Fruit fly (Drosophila melanogaster) whole organism, pupa: ENCODE data around the gene egh.

Experiments used
- CG13204 ChIP-seq: fragments of 200-800 bp; sonication (Bioruptor generic); optimal IDR thresholded peaks from 2 replicates; lab custom pipeline; 2018; ENCODE audit warnings: missing biosample characterization, mild to moderate bottlenecking, missing genetic modification characterization, moderate library complexity
- CG32121 ChIP-seq: fragments of 200-800 bp; sonication (Bioruptor generic); IDR thresholded peaks from 2 replicates; pipeline ENCODE4 v1.3.6; 2022; ENCODE audit warnings: missing biosample characterization, missing genetic modification characterization
- CG34367 ChIP-seq: fragments of 200-800 bp; sonication (Bioruptor generic); optimal IDR thresholded peaks from 2 replicates; lab custom pipeline; 2018; ENCODE audit warnings: missing biosample characterization, mild to moderate bottlenecking, missing genetic modification characterization
- CG4496 ChIP-seq: fragments of 200-800 bp; sonication (Bioruptor generic); IDR thresholded peaks from 3 replicates; pipeline ENCODE4 v1.3.6; 2022; ENCODE audit warnings: missing biosample characterization, missing genetic modification characterization
- CG8159 ChIP-seq: fragments of 200-800 bp; sonication (Bioruptor generic); optimal IDR thresholded peaks from 3 replicates; lab custom pipeline; 2018; ENCODE audit warnings: missing biosample characterization, mild to moderate bottlenecking, missing genetic modification characterization, moderate library complexity
- CG9948 ChIP-seq: fragments of 200-800 bp; sonication (Bioruptor generic); optimal IDR thresholded peaks from 2 replicates; lab custom pipeline; 2018; ENCODE audit warnings: missing biosample characterization, mild to moderate bottlenecking, missing genetic modification characterization, moderate library complexity
- EcR ChIP-seq: fragments of 200-800 bp; sonication (Bioruptor generic); optimal IDR thresholded peaks from 3 replicates; lab custom pipeline; 2019; ENCODE audit warnings: missing biosample characterization, missing genetic modification characterization, mild to moderate bottlenecking, moderate library complexity, missing genetic modification reagents
- Ets98B ChIP-seq: fragments of 200-800 bp; sonication (Bioruptor generic); IDR thresholded peaks from 2 replicates; pipeline ENCODE4 v1.3.6; 2022; ENCODE audit warnings: missing biosample characterization, missing genetic modification characterization
- Pif1A ChIP-seq: fragments of 200-800 bp; sonication (Bioruptor generic); optimal IDR thresholded peaks from 3 replicates; lab custom pipeline; 2016; ENCODE audit warnings: missing biosample characterization, missing genetic modification characterization
- fd96Ca ChIP-seq: fragments of 200-800 bp; sonication (Bioruptor generic); IDR thresholded peaks from 3 replicates; pipeline ENCODE4 v1.3.6; 2022; ENCODE audit warnings: missing biosample characterization, missing genetic modification characterization
- rn ChIP-seq: fragments of 200-800 bp; sonication (Bioruptor generic); IDR thresholded peaks from 2 replicates; pipeline ENCODE4 v1.3.6; 2022; ENCODE audit warnings: missing biosample characterization, missing genetic modification characterization

- TF ChIP-seq CG9948 (no peak), CG32121 (GFP tag; lab: Robert Waterston, UW) (no peak), Pif1A (no peak), CG13204 (GFP tag; lab: Kevin White, UChicago) (no peak), CG4496 (GFP tag; lab: Robert Waterston, UW) (no peak), fd96Ca (no peak), rn (GFP tag; lab: Robert Waterston, UW) (no peak), CG8159 (tag; lab: Kevin White, UChicago) (no peak), EcR (GFP tag; lab: Kevin White, UChicago) (no peak), CG34367 (tag; lab: Kevin White, UChicago) (no peak), Ets98B (GFP tag; lab: Robert Waterston, UW) (no peak)
Observed at dm6 chrX:2546260-2546659, 42.0 kb upstream of the egh start.
